Worm (Caenorhabditis elegans) whole organism, L4/young adult: Measurements from ENCODE around the gene F55G11.2.

ENCODE experiments used
- W03F9.2 ChIP-seq: fragments of 150-350 bp; optimal IDR thresholded peaks from 2 replicates; lab custom pipeline; 2014; ENCODE audit warnings: missing biosample characterization, missing genetic modification characterization
- him-1 ChIP-seq: sonication (generic microtip); optimal IDR thresholded peaks from 2 replicates; lab custom pipeline; 2016; ENCODE audit warnings: missing genotype, missing genetic modification reagents, missing genetic modification characterization, missing compliant biosample characterization

DNA sequence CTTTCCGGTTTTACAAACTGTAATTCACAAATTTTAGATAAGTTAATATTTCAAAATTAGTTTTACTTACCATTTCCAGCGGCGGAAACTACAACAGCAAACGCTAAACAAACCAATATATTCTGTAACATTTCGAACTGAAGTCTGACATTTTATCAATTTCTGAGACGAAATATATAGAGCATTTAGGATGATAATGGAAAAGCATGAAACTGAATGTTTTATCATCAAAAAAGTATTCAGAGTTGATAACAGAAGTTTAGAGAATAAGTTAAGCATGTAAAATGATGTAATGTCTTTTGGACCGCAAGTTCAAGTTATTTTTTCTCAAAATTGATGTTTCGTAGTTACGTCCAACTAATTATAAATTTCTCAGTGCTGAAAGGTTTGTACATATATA is at the start of gene F55G11.2:
- TF ChIP-seq W03F9.2 (tag; lab: Kevin White, UChicago): no peak
- no peak for TF ChIP-seq him-1 (tag; lab: Kevin White, UChicago)
